Fruit fly (Drosophila melanogaster) whole organism, adult: ENCODE data around the gene CG31300.

Experiments used
- CG11617 ChIP-seq: fragments of 200-800 bp; sonication (Bioruptor generic); optimal IDR thresholded peaks from 2 replicates; lab custom pipeline; 2017; ENCODE audit warnings: mild to moderate bottlenecking, missing biosample characterization, missing genetic modification reagents, missing genetic modification characterization
- CG1620 ChIP-seq: fragments of 200-800 bp; sonication (Bioruptor generic); optimal IDR thresholded peaks from 2 replicates; lab custom pipeline; 2016; ENCODE audit warnings: missing biosample characterization, missing genetic modification characterization
- Clk ChIP-seq: fragments of 200-800 bp; sonication (Bioruptor generic); optimal IDR thresholded peaks from 2 replicates; lab custom pipeline; 2017; ENCODE audit warnings: missing biosample characterization, missing genetic modification characterization
- Hr96 ChIP-seq: fragments of 200-800 bp; sonication (Bioruptor generic); optimal IDR thresholded peaks from 2 replicates; lab custom pipeline; 2016; ENCODE audit warnings: missing biosample characterization, missing genetic modification characterization
- pad ChIP-seq: fragments of 200-800 bp; sonication (Bioruptor generic); optimal IDR thresholded peaks from 3 replicates; lab custom pipeline; 2017; ENCODE audit warnings: missing biosample characterization, missing genetic modification characterization, mild to moderate bottlenecking, moderate library complexity, missing genetic modification reagents

- TF ChIP-seq Clk = no peak
- no peak for TF ChIP-seq pad (GFP tag; lab: Kevin White, UChicago)
- no peak for TF ChIP-seq CG1620 (GFP tag; lab: Kevin White, UChicago)
- TF ChIP-seq CG11617 (GFP tag; lab: Kevin White, UChicago) = no peak
- TF ChIP-seq Hr96 = no peak
These were observed at the start of gene CG31300 for dm6 chr3R:25283209-25283670.
